Fruit fly (Drosophila melanogaster) whole organism, wandering third instar larva: ENCODE results near the gene Cont.

Experiments used
- CG32264 ChIP-seq: fragments of 200-800 bp; sonication (Bioruptor generic); optimal IDR thresholded peaks from 2 replicates; lab custom pipeline; 2016; ENCODE audit warnings: missing biosample characterization, missing genetic modification characterization
- Dfd ChIP-seq: fragments of >200 bp; optimal IDR thresholded peaks from 2 replicates; lab custom pipeline; 2017; ENCODE audit warnings: missing biosample characterization, missing genetic modification characterization
- Hr78 ChIP-seq: fragments of >200 bp; optimal IDR thresholded peaks from 2 replicates; lab custom pipeline; 2017; ENCODE audit warnings: missing biosample characterization, missing genetic modification characterization
- Jra ChIP-seq: sonication (Bioruptor generic); optimal IDR thresholded peaks from 2 replicates; lab custom pipeline; 2016; ENCODE audit warnings: missing biosample characterization, missing genetic modification characterization
- Sp1 ChIP-seq: fragments of 200-800 bp; sonication (Bioruptor generic); optimal IDR thresholded peaks from 3 replicates; lab custom pipeline; 2019; ENCODE audit warnings: missing biosample characterization, mild to moderate bottlenecking, missing genetic modification characterization, moderate library complexity
- br ChIP-seq: fragments of 200-800 bp; sonication (Bioruptor generic); optimal IDR thresholded peaks from 2 replicates; lab custom pipeline; 2016; ENCODE audit warnings: missing biosample characterization, missing genetic modification characterization
- brk ChIP-seq: fragments of 200-800 bp; sonication (Bioruptor generic); optimal IDR thresholded peaks from 2 replicates; lab custom pipeline; 2016; ENCODE audit warnings: missing biosample characterization, mild to moderate bottlenecking, missing genetic modification characterization
- dmrt93B ChIP-seq: fragments of 200-800 bp; sonication (Bioruptor generic); optimal IDR thresholded peaks from 2 replicates; lab custom pipeline; 2018; ENCODE audit warnings: missing biosample characterization, mild to moderate bottlenecking, missing genetic modification characterization
- ey ChIP-seq: fragments of 200-800 bp; sonication (Bioruptor generic); optimal IDR thresholded peaks from 2 replicates; lab custom pipeline; 2016; ENCODE audit warnings: missing biosample characterization, missing genetic modification characterization
- h ChIP-seq: fragments of 200-800 bp; sonication (Bioruptor generic); optimal IDR thresholded peaks from 3 replicates; lab custom pipeline; 2016; ENCODE audit warnings: missing biosample characterization, mild to moderate bottlenecking, missing genetic modification characterization
- lola ChIP-seq: fragments of >200 bp; optimal IDR thresholded peaks from 2 replicates; lab custom pipeline; 2017; ENCODE audit warnings: missing biosample characterization, missing genetic modification characterization
- pan ChIP-seq: fragments of >200 bp; optimal IDR thresholded peaks from 2 replicates; lab custom pipeline; 2017
- rgr ChIP-seq: fragments of 200-800 bp; sonication (Bioruptor generic); optimal IDR thresholded peaks from 3 replicates; lab custom pipeline; 2016; ENCODE audit warnings: missing biosample characterization, mild to moderate bottlenecking, missing genetic modification characterization
- usp ChIP-seq: fragments of >200 bp; optimal IDR thresholded peaks from 2 replicates; lab custom pipeline; 2017; ENCODE audit warnings: missing biosample characterization, missing genetic modification characterization

DNA sequence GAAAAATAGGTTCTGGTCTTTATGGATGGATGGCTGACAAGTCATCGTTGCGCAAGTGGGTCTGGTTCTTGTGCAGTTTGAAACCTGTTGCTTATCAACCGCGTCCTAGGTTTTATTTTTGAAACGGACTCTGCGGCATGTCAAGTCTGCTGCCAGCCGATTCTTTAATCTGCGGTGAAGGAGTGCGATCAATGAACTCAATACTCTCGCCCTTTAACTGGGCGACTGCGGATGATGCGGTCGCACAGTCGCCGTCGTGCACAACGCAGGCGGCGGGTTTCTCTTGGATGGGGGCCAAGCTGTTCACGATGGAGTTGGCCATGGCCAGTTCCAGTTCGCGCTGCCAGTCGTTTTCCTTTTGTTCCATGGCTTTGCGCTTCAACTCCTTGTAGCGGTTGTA is 26.2 kb downstream of the Cont start:
- no peak for TF ChIP-seq ey (GFP tag; lab: Kevin White, UChicago)
- no peak for TF ChIP-seq Jra
- no peak for TF ChIP-seq Sp1
- no peak for TF ChIP-seq Hr78 (GFP tag; lab: Kevin White, UChicago)
- TF ChIP-seq lola (GFP tag; lab: Kevin White, UChicago): no peak
- no peak for TF ChIP-seq CG32264 (GFP tag; lab: Kevin White, UChicago)
- no peak for TF ChIP-seq pan
- no peak for TF ChIP-seq h (GFP tag; lab: Kevin White, UChicago)
- TF ChIP-seq brk: no peak
- TF ChIP-seq Dfd (GFP tag; lab: Kevin White, UChicago): no peak
- no peak for TF ChIP-seq dmrt93B (GFP tag; lab: Kevin White, UChicago)
- TF ChIP-seq rgr: no peak
- no peak for TF ChIP-seq usp
- no peak for TF ChIP-seq br (GFP tag; lab: Kevin White, UChicago)
